Worm (Caenorhabditis elegans): ENCODE measurements around the gene hhat-2.

ce11 chrIV:14868560-14868959 lies 39.6 kb upstream of the hhat-2 start:
- no peak for TF ChIP-seq flt-1 (GFP tag; IDR thresholded peaks at IDR 0.05)
- TF ChIP-seq ztf-23 (GFP tag; IDR thresholded peaks at IDR 0.05), result no peak
- no peak for TF ChIP-seq ztf-29 (GFP tag; IDR thresholded peaks at IDR 0.05)

All from whole organism, midembryonic.